Worm (Caenorhabditis elegans) whole organism, L1 larva: Measurements from ENCODE around the gene C35D10.6.

Experiments
- C16A3.4 ChIP-seq: fragments of 150-350 bp; optimal IDR thresholded peaks from 2 replicates; lab custom pipeline; 2014; ENCODE audit warnings: missing biosample characterization, missing genetic modification characterization
- C34B4.2 ChIP-seq: sonication (generic microtip); optimal IDR thresholded peaks from 2 replicates; lab custom pipeline; 2017; ENCODE audit warnings: mild to moderate bottlenecking, missing genetic modification characterization, missing compliant biosample characterization
- F16B12.6 ChIP-seq: fragments of 150-350 bp; optimal IDR thresholded peaks from 2 replicates; lab custom pipeline; 2014; ENCODE audit warnings: missing biosample characterization, missing genetic modification characterization
- Y116A8C.19 ChIP-seq: sonication (generic microtip); optimal IDR thresholded peaks from 2 replicates; lab custom pipeline; 2016; ENCODE audit warnings: missing compliant biosample characterization, missing genetic modification characterization, borderline replicate concordance
- aha-1 ChIP-seq: fragments of 150-350 bp; optimal IDR thresholded peaks from 2 replicates; lab custom pipeline; 2014; ENCODE audit warnings: missing biosample characterization, missing genetic modification characterization
- alr-1 ChIP-seq: fragments of 200-800 bp; sonication (Bioruptor generic); optimal IDR thresholded peaks from 2 replicates; lab custom pipeline; 2018; ENCODE audit warnings: borderline replicate concordance, mild to moderate bottlenecking, missing genetic modification characterization, missing compliant biosample characterization
- aly-2 ChIP-seq: fragments of 150-350 bp; optimal IDR thresholded peaks from 2 replicates; lab custom pipeline; 2014; ENCODE audit warnings: missing biosample characterization, missing genetic modification characterization
- ceh-82 ChIP-seq, 3 experiments: fragments of 150-350 bp in 1 of 3; sonication (generic microtip) in 2 of 3; optimal IDR thresholded peaks; 2 replicates each; lab custom pipeline; 2014 to 2017; ENCODE audit warnings: missing biosample characterization in 3 of 3, missing genetic modification characterization in 3 of 3
- ceh-88 ChIP-seq: fragments of 200-800 bp; sonication (Bioruptor generic); IDR thresholded peaks from 2 replicates; pipeline ENCODE4 v1.3.6; 2022; ENCODE audit warnings: missing genetic modification characterization, missing compliant biosample characterization
- ceh-90 ChIP-seq: sonication (generic microtip); optimal IDR thresholded peaks from 2 replicates; lab custom pipeline; 2016; ENCODE audit warnings: missing genetic modification characterization, missing compliant biosample characterization
- dpl-1 ChIP-seq, 3 experiments: fragments of 150-350 bp in 2 of 3; sonication (generic microtip) in 1 of 3; optimal IDR thresholded peaks; 2 replicates each; lab custom pipeline; 2014 to 2017; ENCODE audit warnings: missing biosample characterization in 3 of 3, missing genetic modification characterization in 3 of 3, missing genetic modification reagents in 3 of 3
- efl-3 ChIP-seq: fragments of 200-800 bp; sonication (Bioruptor generic); optimal IDR thresholded peaks from 2 replicates; lab custom pipeline; 2018; ENCODE audit warnings: mild to moderate bottlenecking, missing genetic modification characterization, missing compliant biosample characterization
- egl-13 ChIP-seq: sonication (generic microtip); optimal IDR thresholded peaks from 2 replicates; lab custom pipeline; 2016; ENCODE audit warnings: missing genotype, missing genetic modification reagents, missing genetic modification characterization, missing compliant biosample characterization
- elt-2 ChIP-seq: sonication (generic microtip); optimal IDR thresholded peaks from 2 replicates; lab custom pipeline; 2016; ENCODE audit warnings: missing genetic modification characterization, mild to moderate bottlenecking, inconsistent platforms, missing compliant biosample characterization, missing genetic modification reagents
- elt-3 ChIP-seq, 6 experiments: fragments of 150-350 bp in 1 of 6; sonication (generic microtip); optimal IDR thresholded peaks; 2 replicates each; lab custom pipeline; 2017 to 2018; ENCODE audit warnings: missing biosample characterization in 6 of 6, missing genetic modification characterization in 6 of 6, inconsistent platforms in 1 of 6
- ets-5 ChIP-seq: fragments of 200-800 bp; sonication (Bioruptor generic); IDR thresholded peaks from 2 replicates; pipeline ENCODE4 v1.3.6; 2022; ENCODE audit warnings: missing genetic modification characterization, missing compliant biosample characterization
- fkh-10 ChIP-seq: sonication (generic microtip); optimal IDR thresholded peaks from 2 replicates; lab custom pipeline; 2017; ENCODE audit warnings: missing biosample characterization, missing genetic modification reagents, missing genetic modification characterization
- fkh-4 ChIP-seq: sonication (generic microtip); optimal IDR thresholded peaks from 2 replicates; lab custom pipeline; 2016; ENCODE audit warnings: missing compliant biosample characterization, missing genetic modification characterization, borderline replicate concordance
- fkh-8 ChIP-seq: sonication (generic microtip); optimal IDR thresholded peaks from 2 replicates; lab custom pipeline; 2016; ENCODE audit warnings: mild to moderate bottlenecking, missing genetic modification characterization, missing compliant biosample characterization
- fos-1 ChIP-seq: fragments of 150-350 bp; optimal IDR thresholded peaks from 2 replicates; lab custom pipeline; 2014; ENCODE audit warnings: missing biosample characterization, missing genetic modification characterization
- grh-1 ChIP-seq: fragments of 200-800 bp; sonication (Bioruptor generic); IDR thresholded peaks from 2 replicates; pipeline ENCODE4 v1.3.6; 2022; ENCODE audit warnings: missing genetic modification reagents, missing genetic modification characterization, missing compliant biosample characterization
- hlh-4 ChIP-seq: sonication (generic microtip); optimal IDR thresholded peaks from 2 replicates; lab custom pipeline; 2016; ENCODE audit warnings: mild to moderate bottlenecking, missing genetic modification characterization, missing compliant biosample characterization
- hpl-2 ChIP-seq: fragments of 150-350 bp; optimal IDR thresholded peaks from 2 replicates; lab custom pipeline; 2014; ENCODE audit warnings: missing biosample characterization, missing genetic modification reagents, missing genetic modification characterization
- irx-1 ChIP-seq: sonication (generic microtip); optimal IDR thresholded peaks from 2 replicates; lab custom pipeline; 2016; ENCODE audit warnings: missing genetic modification characterization, missing compliant biosample characterization
- isw-1 ChIP-seq: fragments of 200-800 bp; sonication (Bioruptor generic); IDR thresholded peaks from 2 replicates; pipeline ENCODE4 v1.3.6; 2022; ENCODE audit warnings: missing genetic modification characterization, missing compliant biosample characterization
- jun-1 ChIP-seq: fragments of 150-350 bp; optimal IDR thresholded peaks from 2 replicates; lab custom pipeline; 2014; ENCODE audit warnings: missing biosample characterization, missing genetic modification reagents, missing genetic modification characterization
- lin-13 ChIP-seq: fragments of 150-350 bp; optimal IDR thresholded peaks from 2 replicates; lab custom pipeline; 2014; ENCODE audit warnings: missing biosample characterization, missing genetic modification reagents, missing genetic modification characterization
- lin-14 ChIP-seq: fragments of 200-800 bp; sonication (Bioruptor generic); optimal IDR thresholded peaks from 2 replicates; lab custom pipeline; 2018; ENCODE audit warnings: mild to moderate bottlenecking, missing genetic modification characterization, moderate library complexity, missing compliant biosample characterization
- lin-15B ChIP-seq: fragments of 150-350 bp; sonication (generic microtip); optimal IDR thresholded peaks from 3 replicates; lab custom pipeline; 2014; ENCODE audit warnings: missing biosample characterization, missing genetic modification characterization
- lin-39 ChIP-seq: fragments of 150-350 bp; optimal IDR thresholded peaks from 2 replicates; lab custom pipeline; 2014; ENCODE audit warnings: missing biosample characterization, missing genetic modification reagents, missing genetic modification characterization
- lsy-2 ChIP-seq, 2 experiments: fragments of 150-350 bp; optimal IDR thresholded peaks; 2 replicates each; lab custom pipeline; 2014; ENCODE audit warnings: missing biosample characterization in 2 of 2, missing genetic modification characterization in 2 of 2
- nhr-12 ChIP-seq: sonication (generic microtip); optimal IDR thresholded peaks from 2 replicates; lab custom pipeline; 2017; ENCODE audit warnings: missing biosample characterization, missing genetic modification characterization
- nhr-20 ChIP-seq: sonication (generic microtip); optimal IDR thresholded peaks from 2 replicates; lab custom pipeline; 2016; ENCODE audit warnings: mild to moderate bottlenecking, missing genetic modification characterization, missing compliant biosample characterization
- nhr-237 ChIP-seq: fragments of 150-350 bp; optimal IDR thresholded peaks from 2 replicates; lab custom pipeline; 2014; ENCODE audit warnings: missing biosample characterization, missing genetic modification characterization
- nhr-28 ChIP-seq: fragments of 150-350 bp; optimal IDR thresholded peaks from 2 replicates; lab custom pipeline; 2014; ENCODE audit warnings: missing biosample characterization, missing genetic modification characterization
- nhr-47 ChIP-seq: sonication (generic microtip); optimal IDR thresholded peaks from 2 replicates; lab custom pipeline; 2016; ENCODE audit warnings: mild to moderate bottlenecking, missing genetic modification characterization, moderate library complexity, missing compliant biosample characterization
- nhr-71 ChIP-seq: sonication (generic microtip); optimal IDR thresholded peaks from 2 replicates; lab custom pipeline; 2016; ENCODE audit warnings: mild to moderate bottlenecking, missing genetic modification characterization, moderate library complexity, missing compliant biosample characterization
- nhr-77 ChIP-seq: fragments of 150-350 bp; optimal IDR thresholded peaks from 2 replicates; lab custom pipeline; 2014; ENCODE audit warnings: missing biosample characterization, missing genetic modification characterization
- nhr-84 ChIP-seq: sonication (generic microtip); optimal IDR thresholded peaks from 2 replicates; lab custom pipeline; 2017; ENCODE audit warnings: missing biosample characterization, missing genetic modification characterization
- pag-3 ChIP-seq: sonication (generic microtip); optimal IDR thresholded peaks from 2 replicates; lab custom pipeline; 2017; ENCODE audit warnings: missing genetic modification characterization, mild to moderate bottlenecking, missing compliant biosample characterization, antibody characterized with exemption, borderline replicate concordance; ENCODE audit not compliant: insufficient read depth
- pax-3 ChIP-seq: fragments of 200-800 bp; sonication (Bioruptor generic); optimal IDR thresholded peaks from 2 replicates; lab custom pipeline; 2018; ENCODE audit warnings: mild to moderate bottlenecking, missing genetic modification characterization, moderate library complexity, missing compliant biosample characterization
- skn-1 ChIP-seq: fragments of 150-350 bp; optimal IDR thresholded peaks from 2 replicates; lab custom pipeline; 2014; ENCODE audit warnings: missing biosample characterization, missing genetic modification characterization
- snu-23 ChIP-seq: sonication (generic microtip); optimal IDR thresholded peaks from 2 replicates; lab custom pipeline; 2016; ENCODE audit warnings: missing genetic modification characterization, missing compliant biosample characterization
- sox-4 ChIP-seq: sonication (generic microtip); optimal IDR thresholded peaks from 2 replicates; lab custom pipeline; 2016; ENCODE audit warnings: missing genetic modification characterization, missing compliant biosample characterization
- swsn-7 ChIP-seq: sonication (generic microtip); optimal IDR thresholded peaks from 2 replicates; lab custom pipeline; 2016; ENCODE audit warnings: missing genetic modification characterization, missing compliant biosample characterization
- tlp-1 ChIP-seq: fragments of 150-350 bp; optimal IDR thresholded peaks from 2 replicates; lab custom pipeline; 2014; ENCODE audit warnings: missing biosample characterization, missing genetic modification characterization
- unc-130 ChIP-seq: fragments of 150-350 bp; optimal IDR thresholded peaks from 2 replicates; lab custom pipeline; 2017; ENCODE audit warnings: missing biosample characterization, missing genetic modification characterization, inconsistent platforms
- unc-30 ChIP-seq: sonication (generic microtip); optimal IDR thresholded peaks from 2 replicates; lab custom pipeline; 2017; ENCODE audit warnings: missing biosample characterization, missing genetic modification characterization
- unc-62 ChIP-seq: fragments of 150-350 bp; optimal IDR thresholded peaks from 2 replicates; lab custom pipeline; 2014; ENCODE audit warnings: missing biosample characterization, missing genetic modification reagents, missing genetic modification characterization
- unc-98 ChIP-seq: fragments of 200-800 bp; sonication (Bioruptor generic); IDR thresholded peaks from 2 replicates; pipeline ENCODE4 v1.3.6; 2022; ENCODE audit warnings: missing genetic modification characterization, missing compliant biosample characterization
- xbp-1 ChIP-seq: sonication (generic microtip); optimal IDR thresholded peaks from 2 replicates; lab custom pipeline; 2016; ENCODE audit warnings: missing genetic modification characterization, missing compliant biosample characterization
- zag-1 ChIP-seq: fragments of 150-350 bp; optimal IDR thresholded peaks from 2 replicates; lab custom pipeline; 2014; ENCODE audit warnings: missing biosample characterization, missing genetic modification characterization
- ztf-4 ChIP-seq: fragments of 150-350 bp; optimal IDR thresholded peaks from 2 replicates; lab custom pipeline; 2014; ENCODE audit warnings: missing biosample characterization, missing genetic modification characterization

C35D10.6 gene

ce11 chrIII:4899728-4900127 lies 40.6 kb downstream of the C35D10.6 start (continued):
- peak; percentile 95 for TF ChIP-seq nhr-237
- peak; percentile 89 to 91 (median 89) for TF ChIP-seq dpl-1 (GFP tag; optimal IDR thresholded peaks at IDR 0.05; lab: Kevin White, UChicago)
- no peak for TF ChIP-seq nhr-28 (tag; lab: Kevin White, UChicago)
- TF ChIP-seq hpl-2 (GFP tag; lab: Kevin White, UChicago), result peak; percentile 95
- TF ChIP-seq nhr-84 (tag; lab: Kevin White, UChicago), result no peak
- TF ChIP-seq ceh-90 (tag; lab: Kevin White, UChicago), result peak; percentile 73
- peak; percentile 97 for TF ChIP-seq unc-130
- TF ChIP-seq nhr-12 (tag; lab: Kevin White, UChicago), result peak; percentile 43
- TF ChIP-seq lin-13 (GFP tag; lab: Kevin White, UChicago), result peak; percentile 100
- TF ChIP-seq efl-3 (GFP tag; lab: Kevin White, UChicago), result peak; percentile 95
- TF ChIP-seq Y116A8C.19 (tag; lab: Kevin White, UChicago), result peak; percentile 10
- peak; percentile 94 for TF ChIP-seq lin-15B (tag; lab: Kevin White, UChicago)
- peak; percentile 100 for TF ChIP-seq nhr-20 (tag; lab: Kevin White, UChicago)
- peak; percentile 98 for TF ChIP-seq irx-1 (tag; lab: Kevin White, UChicago)
- TF ChIP-seq egl-13 (tag; lab: Kevin White, UChicago), result peak; percentile 100
- no peak for TF ChIP-seq tlp-1 (tag; lab: Kevin White, UChicago)
- peak; percentile 83 for TF ChIP-seq hlh-4 (tag; lab: Kevin White, UChicago)
- TF ChIP-seq zag-1 (tag; lab: Kevin White, UChicago), result peak; percentile 30
- TF ChIP-seq C34B4.2 (tag; lab: Kevin White, UChicago), result peak; percentile 91
- TF ChIP-seq lin-39 (tag; lab: Kevin White, UChicago), result peak; percentile 93
- TF ChIP-seq nhr-71 (tag; lab: Kevin White, UChicago), result peak; percentile 100
- peak; percentile 90 for TF ChIP-seq aly-2 (tag; lab: Kevin White, UChicago)
- TF ChIP-seq F16B12.6 (tag; lab: Kevin White, UChicago), result peak; percentile 68
- peak; percentile 80 for TF ChIP-seq unc-98 (GFP tag; lab: Robert Waterston, UW)
- TF ChIP-seq elt-3 (tag; optimal IDR thresholded peaks at IDR 0.05; lab: Kevin White, UChicago), result peak in 5 of 6 experiments; percentile 68 to 98 (median 97)
- peak; percentile 80 for TF ChIP-seq pag-3
- TF ChIP-seq ztf-4 (tag; lab: Kevin White, UChicago), result peak; percentile 99
- peak; percentile 99 for TF ChIP-seq C16A3.4
- TF ChIP-seq lin-14 (GFP tag; lab: Kevin White, UChicago), result peak; percentile 100
- peak; percentile 93 for TF ChIP-seq fkh-4 (tag; lab: Kevin White, UChicago)
- TF ChIP-seq ets-5, result no peak
- peak; percentile 98 for TF ChIP-seq isw-1 (GFP tag; lab: Robert Waterston, UW)
- peak; percentile 95 to 98 (median 97) for TF ChIP-seq ceh-82 (tag; optimal IDR thresholded peaks at IDR 0.05; lab: Kevin White, UChicago)
- TF ChIP-seq elt-2 (tag; lab: Kevin White, UChicago), result peak; percentile 99
- TF ChIP-seq fos-1 (tag; lab: Kevin White, UChicago), result peak; percentile 97
- TF ChIP-seq jun-1 (tag; lab: Kevin White, UChicago), result peak; percentile 99
- TF ChIP-seq unc-30 (tag; lab: Kevin White, UChicago), result no peak
- TF ChIP-seq lsy-2 (tag; optimal IDR thresholded peaks at IDR 0.05; lab: Kevin White, UChicago), result peak; percentile 97
- TF ChIP-seq unc-62 (GFP tag; lab: Kevin White, UChicago), result no peak
- peak; percentile 99 for TF ChIP-seq xbp-1 (tag; lab: Kevin White, UChicago)
- peak; percentile 100 for TF ChIP-seq swsn-7 (tag; lab: Kevin White, UChicago)
- peak; percentile 95 for TF ChIP-seq aha-1 (tag; lab: Kevin White, UChicago)
- TF ChIP-seq fkh-8 (tag; lab: Kevin White, UChicago), result peak; percentile 100
- peak; percentile 95 for TF ChIP-seq skn-1
- peak; percentile 99 for TF ChIP-seq grh-1 (GFP tag; lab: Robert Waterston, UW)
- TF ChIP-seq alr-1 (tag; lab: Kevin White, UChicago), result no peak
- peak; percentile 100 for TF ChIP-seq pax-3 (tag; lab: Kevin White, UChicago)
- TF ChIP-seq nhr-47, result peak; percentile 100
- peak; percentile 100 for TF ChIP-seq snu-23 (GFP tag; lab: Kevin White, UChicago)
- peak; percentile 99 for TF ChIP-seq ceh-88 (GFP tag; lab: Robert Waterston, UW)
- peak; percentile 99 for TF ChIP-seq sox-4 (tag; lab: Kevin White, UChicago)
- TF ChIP-seq fkh-10 (GFP tag; lab: Kevin White, UChicago), result peak; percentile 99
- peak; percentile 99 for TF ChIP-seq nhr-77
